Worm (Caenorhabditis elegans): ENCODE data around the gene iff-1.

iff-1 gene

DNA sequence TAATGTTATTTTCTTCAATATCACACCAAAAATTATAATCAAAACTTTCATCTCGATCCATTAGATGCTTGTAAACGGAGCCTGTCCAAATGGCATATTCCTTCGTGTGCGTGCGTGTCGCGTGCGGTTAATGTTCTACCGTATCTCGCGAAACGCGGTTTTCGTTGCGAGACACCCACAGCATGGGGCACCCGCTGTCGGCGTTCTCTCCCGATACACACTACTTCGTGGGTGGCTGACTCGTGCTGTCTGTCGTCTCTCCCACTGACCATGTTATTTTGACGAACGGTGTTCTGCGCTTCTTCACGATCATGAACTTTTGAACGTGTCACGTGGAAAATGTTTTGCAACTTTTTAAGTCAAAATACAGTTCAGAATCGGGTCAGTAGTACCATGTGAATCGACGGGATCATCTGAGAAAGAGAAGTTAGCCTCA lies 18.5 kb upstream of the iff-1 start:
- TF ChIP-seq hlh-13 (GFP tag; optimal IDR thresholded peaks at IDR 0.05) (no peak), elt-4 (tag; optimal IDR thresholded peaks at IDR 0.05) (no peak), npax-4 (tag; optimal IDR thresholded peaks at IDR 0.05) (no peak), K09A11.1 (tag; optimal IDR thresholded peaks at IDR 0.05; ENCODE audit: insufficient read depth) (peak; percentile 36), pha-2 (tag; optimal IDR thresholded peaks at IDR 0.05) (peak; percentile 79), ceh-14 (tag; optimal IDR thresholded peaks at IDR 0.05) (peak; percentile 54), ttx-3 (tag; optimal IDR thresholded peaks at IDR 0.05) (peak; percentile 22), ceh-22 (tag; optimal IDR thresholded peaks at IDR 0.05) (no peak), pax-1 (tag; optimal IDR thresholded peaks at IDR 0.05) (peak; percentile 56), unc-55 (GFP tag; optimal IDR thresholded peaks at IDR 0.05) (peak; percentile 70), ceh-18 (tag; optimal IDR thresholded peaks at IDR 0.05) (peak; percentile 93), tbx-2 (tag; optimal IDR thresholded peaks at IDR 0.05) (peak; percentile 92), che-1 (tag; optimal IDR thresholded peaks at IDR 0.05) (peak; percentile 56), ceh-34 (tag; optimal IDR thresholded peaks at IDR 0.05) (peak; percentile 93), ceh-45 (GFP tag; IDR thresholded peaks at IDR 0.05) (peak; percentile 55), nhr-232 (tag; optimal IDR thresholded peaks at IDR 0.05) (no peak), elt-2 (tag; optimal IDR thresholded peaks at IDR 0.05) (peak; percentile 78), hlh-8 (tag; optimal IDR thresholded peaks at IDR 0.05) (peak; percentile 50), ahr-1 (tag; optimal IDR thresholded peaks at IDR 0.05) (peak; percentile 8), lin-11 (tag; optimal IDR thresholded peaks at IDR 0.05) (peak; percentile 31), ztf-16 (tag; optimal IDR thresholded peaks at IDR 0.05) (peak; percentile 81), syd-9 (tag; optimal IDR thresholded peaks at IDR 0.05) (peak; percentile 84), ceh-6 (GFP tag; optimal IDR thresholded peaks at IDR 0.05) (peak; percentile 79), nhr-11 (tag; optimal IDR thresholded peaks at IDR 0.05) (no peak), pha-4 (tag; optimal IDR thresholded peaks at IDR 0.05) (no peak), K02D7.2 (tag; optimal IDR thresholded peaks at IDR 0.05) (peak; percentile 29), madf-2 (tag; optimal IDR thresholded peaks at IDR 0.05) (peak; percentile 76), ref-2 (tag; optimal IDR thresholded peaks at IDR 0.05) (peak; percentile 98), pag-3 (tag; optimal IDR thresholded peaks at IDR 0.05; ENCODE audit: borderline replicate concordance) (no peak), zip-5 (tag; optimal IDR thresholded peaks at IDR 0.05) (peak; percentile 9), C08G9.2 (tag; optimal IDR thresholded peaks at IDR 0.05) (peak; percentile 57), pqm-1 (tag; optimal IDR thresholded peaks at IDR 0.05) (peak; percentile 57), C38D4.7 (GFP tag; optimal IDR thresholded peaks at IDR 0.05) (peak; percentile 66), sox-4 (tag; optimal IDR thresholded peaks at IDR 0.05) (peak; percentile 72), unc-42 (tag; optimal IDR thresholded peaks at IDR 0.05) (peak; percentile 82), rnt-1 (tag; optimal IDR thresholded peaks at IDR 0.05) (peak; percentile 94), ceh-9 (tag; optimal IDR thresholded peaks at IDR 0.05) (no peak), mec-3 (tag; optimal IDR thresholded peaks at IDR 0.05; ENCODE audit: borderline replicate concordance) (no peak), unc-86 (tag; optimal IDR thresholded peaks at IDR 0.05) (peak; percentile 52), T23F11.4 (GFP tag; optimal IDR thresholded peaks at IDR 0.05) (peak; percentile 74), ceh-30 (tag; optimal IDR thresholded peaks at IDR 0.05) (peak; percentile 82), nfya-1 (tag; optimal IDR thresholded peaks at IDR 0.05) (peak; percentile 99), dmd-4 (tag; optimal IDR thresholded peaks at IDR 0.05; ENCODE audit: borderline replicate concordance) (peak; percentile 79), pros-1 (tag; optimal IDR thresholded peaks at IDR 0.05) (peak; percentile 92), ets-4 (tag; optimal IDR thresholded peaks at IDR 0.05) (peak; percentile 62), gmeb-2 (tag; optimal IDR thresholded peaks at IDR 0.05) (peak; percentile 65), sox-2 (GFP tag; IDR thresholded peaks at IDR 0.05) (peak; percentile 61), hlh-15 (tag; optimal IDR thresholded peaks at IDR 0.05) (no peak), eyg-1 (tag; optimal IDR thresholded peaks at IDR 0.05) (peak; percentile 52), odd-2 (tag; optimal IDR thresholded peaks at IDR 0.05) (no peak), lim-6 (tag; optimal IDR thresholded peaks at IDR 0.05) (no peak), hlh-6 (tag; optimal IDR thresholded peaks at IDR 0.05) (no peak), dve-1 (tag; optimal IDR thresholded peaks at IDR 0.05) (peak; percentile 90)
